Fruit fly (Drosophila melanogaster) whole organism, embryonic: ENCODE measurements around the gene CG4467.
A peak's percentile ranks its signal among the peaks of the same experiment; 100 is the strongest.

Experiments
- Adf1 ChIP-seq: fragments of 200-800 bp; sonication (Bioruptor generic); IDR thresholded peaks from 2 replicates; pipeline ENCODE4 v1.3.6; 2022; ENCODE audit warnings: missing biosample characterization, missing genetic modification characterization
- Aef1 ChIP-seq: fragments of 200-800 bp; sonication (Bioruptor generic); IDR thresholded peaks from 3 replicates; pipeline ENCODE4 v1.3.6; 2022; ENCODE audit warnings: missing biosample characterization, missing genetic modification characterization
- Awh ChIP-seq: fragments of 200-800 bp; sonication (Bioruptor generic); IDR thresholded peaks from 2 replicates; pipeline ENCODE4, ENCODE4 v1.3.6; 2022; ENCODE audit warnings: missing biosample characterization, missing genetic modification characterization
- CG1024 ChIP-seq: fragments of 200-800 bp; sonication (Bioruptor generic); IDR thresholded peaks from 2 replicates; pipeline ENCODE4 v1.3.6; 2022; ENCODE audit warnings: missing biosample characterization, missing genetic modification characterization
- CG11456 ChIP-seq: fragments of 200-800 bp; sonication (Bioruptor generic); IDR thresholded peaks from 3 replicates; pipeline ENCODE4 v1.3.6; 2022; ENCODE audit warnings: missing biosample characterization, missing genetic modification characterization
- CG11723 ChIP-seq: fragments of 200-800 bp; sonication (Bioruptor generic); optimal IDR thresholded peaks from 2 replicates; lab custom pipeline; 2017; ENCODE audit warnings: missing biosample characterization, mild to moderate bottlenecking, missing genetic modification characterization
- CG15269 ChIP-seq: fragments of 200-800 bp; sonication (Bioruptor generic); optimal IDR thresholded peaks from 2 replicates; lab custom pipeline; 2018; ENCODE audit warnings: missing biosample characterization, mild to moderate bottlenecking, missing genetic modification characterization, moderate library complexity
- CG15479 ChIP-seq: fragments of 200-800 bp; sonication (Bioruptor generic); optimal IDR thresholded peaks from 3 replicates; lab custom pipeline; 2019; ENCODE audit warnings: missing biosample characterization, mild to moderate bottlenecking, missing genetic modification characterization, moderate library complexity
- CG6272 ChIP-seq: fragments of 200-800 bp; sonication (Bioruptor generic); IDR thresholded peaks from 2 replicates; pipeline ENCODE4 v1.3.6; 2022; ENCODE audit warnings: missing biosample characterization, missing genetic modification characterization
- CG7357 ChIP-seq: fragments of 200-800 bp; sonication (Bioruptor generic); IDR thresholded peaks from 3 replicates; pipeline ENCODE4 v1.3.6; 2022; ENCODE audit warnings: missing biosample characterization, missing genetic modification characterization
- CG8089 ChIP-seq: fragments of 200-800 bp; sonication (Bioruptor generic); optimal IDR thresholded peaks from 3 replicates; lab custom pipeline; 2016; ENCODE audit warnings: missing biosample characterization, missing genetic modification characterization
- CG8944 ChIP-seq: fragments of 200-800 bp; sonication (Bioruptor generic); optimal IDR thresholded peaks from 3 replicates; lab custom pipeline; 2016; ENCODE audit warnings: missing biosample characterization, missing genetic modification characterization
- CG9215 ChIP-seq: fragments of 200-800 bp; sonication (Bioruptor generic); IDR thresholded peaks from 2 replicates; pipeline ENCODE4 v1.3.6; 2022; ENCODE audit warnings: missing biosample characterization, missing genetic modification characterization
- CG9437 ChIP-seq: fragments of 200-800 bp; sonication (Bioruptor generic); optimal IDR thresholded peaks from 2 replicates; lab custom pipeline; 2018; ENCODE audit warnings: missing biosample characterization, mild to moderate bottlenecking, missing genetic modification characterization
- CG9876 ChIP-seq: fragments of 200-800 bp; sonication (Bioruptor generic); optimal IDR thresholded peaks from 2 replicates; lab custom pipeline; 2016; ENCODE audit warnings: missing biosample characterization, missing genetic modification characterization
- CoRest ChIP-seq: fragments of 200-800 bp; sonication (Bioruptor generic); optimal IDR thresholded peaks from 3 replicates; lab custom pipeline; 2018; ENCODE audit warnings: missing biosample characterization, mild to moderate bottlenecking, missing genetic modification characterization, moderate library complexity
- D19A ChIP-seq: fragments of 200-800 bp; optimal IDR thresholded peaks from 3 replicates; lab custom pipeline; 2019; ENCODE audit warnings: missing biosample characterization, mild to moderate bottlenecking, missing genetic modification characterization, moderate library complexity
- Deaf1 ChIP-seq: fragments of 200-800 bp; optimal IDR thresholded peaks from 3 replicates; lab custom pipeline; 2019; ENCODE audit warnings: missing biosample characterization, mild to moderate bottlenecking, missing genetic modification characterization, moderate library complexity
- Ets65A ChIP-seq: fragments of 200-800 bp; sonication (Bioruptor generic); peaks from one replicate; lab custom pipeline; 2016; ENCODE audit warnings: missing biosample characterization, missing genetic modification characterization
- Hey ChIP-seq: fragments of 200-800 bp; sonication (Bioruptor generic); optimal IDR thresholded peaks from 3 replicates; lab custom pipeline; 2018; ENCODE audit warnings: missing biosample characterization, mild to moderate bottlenecking, missing genetic modification characterization
- Ptx1 ChIP-seq: fragments of 200-800 bp; sonication (Bioruptor generic); IDR thresholded peaks from 2 replicates; pipeline ENCODE4 v1.3.6; 2022; ENCODE audit warnings: missing biosample characterization, missing genetic modification characterization
- Rx ChIP-seq: fragments of 200-800 bp; sonication (Bioruptor generic); IDR thresholded peaks from 2 replicates; pipeline ENCODE4 v1.3.6; 2022; ENCODE audit warnings: missing biosample characterization, missing genetic modification characterization
- Sin3A ChIP-seq: fragments of >200 bp; optimal IDR thresholded peaks from 2 replicates; lab custom pipeline; 2018
- Sry-β ChIP-seq: fragments of 200-800 bp; sonication (Bioruptor generic); optimal IDR thresholded peaks from 2 replicates; lab custom pipeline; 2018; ENCODE audit warnings: missing biosample characterization, mild to moderate bottlenecking, missing genetic modification characterization, moderate library complexity
- Sry-δ ChIP-seq: fragments of 200-800 bp; sonication (Bioruptor generic); optimal IDR thresholded peaks from 2 replicates; lab custom pipeline; 2016; ENCODE audit warnings: missing biosample characterization, missing genetic modification characterization
- Xrp1 ChIP-seq: fragments of 200-800 bp; sonication (Bioruptor generic); IDR thresholded peaks from 2 replicates; pipeline ENCODE4 v1.3.6; 2022; ENCODE audit warnings: missing biosample characterization, missing genetic modification characterization
- al ChIP-seq: fragments of 200-800 bp; sonication (Bioruptor generic); IDR thresholded peaks from 2 replicates; pipeline ENCODE4 v1.3.6; 2022; ENCODE audit warnings: missing biosample characterization, missing genetic modification characterization
- bowl ChIP-seq: fragments of 200-800 bp; sonication (Bioruptor generic); IDR thresholded peaks from 2 replicates; pipeline ENCODE4 v1.3.6; 2022; ENCODE audit warnings: missing biosample characterization, missing genetic modification characterization
- crol ChIP-seq: fragments of 200-800 bp; sonication (Bioruptor generic); IDR thresholded peaks from 2 replicates; pipeline ENCODE4 v1.3.6; 2022; ENCODE audit warnings: missing biosample characterization, missing genetic modification characterization
- eve ChIP-seq, 2 experiments: fragments of >200 bp; optimal IDR thresholded peaks; 2 replicates each; lab custom pipeline; 2017; ENCODE audit warnings: missing biosample characterization in 2 of 2, missing genetic modification characterization in 2 of 2
- exex ChIP-seq: fragments of 200-800 bp; sonication (Bioruptor generic); optimal IDR thresholded peaks from 4 replicates; lab custom pipeline; 2018; ENCODE audit warnings: missing biosample characterization, mild to moderate bottlenecking, missing genetic modification characterization, moderate library complexity
- fd3F ChIP-seq: fragments of 200-800 bp; sonication (Bioruptor generic); optimal IDR thresholded peaks from 2 replicates; lab custom pipeline; 2018; ENCODE audit warnings: missing biosample characterization, mild to moderate bottlenecking, missing genetic modification characterization, moderate library complexity
- gcm ChIP-seq: fragments of 200-800 bp; sonication (Bioruptor generic); optimal IDR thresholded peaks from 2 replicates; lab custom pipeline; 2019; ENCODE audit warnings: missing biosample characterization, mild to moderate bottlenecking, missing genetic modification characterization, moderate library complexity
- gsb-n ChIP-seq: fragments of 200-800 bp; sonication (Bioruptor generic); optimal IDR thresholded peaks from 3 replicates; lab custom pipeline; 2018; ENCODE audit warnings: missing biosample characterization, mild to moderate bottlenecking, missing genetic modification characterization
- hb ChIP-seq: fragments of 200-800 bp; sonication (Bioruptor generic); IDR thresholded peaks from 3 replicates; pipeline ENCODE4 v1.3.6; 2022; ENCODE audit warnings: missing biosample characterization, missing genetic modification characterization; ENCODE audit not compliant: partially characterized antibody
- kah ChIP-seq: fragments of 200-800 bp; sonication (Bioruptor generic); optimal IDR thresholded peaks from 2 replicates; lab custom pipeline; 2018; ENCODE audit warnings: missing biosample characterization, mild to moderate bottlenecking, missing genetic modification characterization
- lab ChIP-seq: fragments of 200-800 bp; sonication (Bioruptor generic); optimal IDR thresholded peaks from 3 replicates; lab custom pipeline; 2017; ENCODE audit warnings: missing biosample characterization, missing genetic modification characterization, mild to moderate bottlenecking, moderate library complexity, missing genetic modification reagents
- lilli ChIP-seq: fragments of 200-800 bp; sonication (Bioruptor generic); optimal IDR thresholded peaks from 3 replicates; lab custom pipeline; 2016; ENCODE audit warnings: missing biosample characterization, missing genetic modification characterization
- prd ChIP-seq, 3 experiments: fragments of >200 bp in 2 of 3; fragments of 200-800 bp in 1 of 3; sonication (Bioruptor generic) in 1 of 3; optimal IDR thresholded peaks in 2 of 3; IDR thresholded peaks in 1 of 3; 2 replicates in 2 of 3; 3 replicates in 1 of 3; pipeline versions ENCODE4 v1.3.6 to Lab custom; 2017 to 2022; ENCODE audit warnings: missing biosample characterization in 1 of 3, missing genetic modification characterization in 1 of 3
- run ChIP-seq: fragments of 200-800 bp; sonication (Bioruptor generic); optimal IDR thresholded peaks from 3 replicates; lab custom pipeline; 2018; ENCODE audit warnings: missing biosample characterization, mild to moderate bottlenecking, missing genetic modification characterization
- so ChIP-seq: fragments of 200-800 bp; sonication (Bioruptor generic); IDR thresholded peaks from 3 replicates; pipeline ENCODE4 v1.3.6; 2022; ENCODE audit warnings: missing biosample characterization, missing genetic modification characterization
- stwl ChIP-seq: fragments of 200-800 bp; sonication (Bioruptor generic); optimal IDR thresholded peaks from 3 replicates; lab custom pipeline; 2018; ENCODE audit warnings: missing biosample characterization, mild to moderate bottlenecking, missing genetic modification characterization, moderate library complexity
- toy ChIP-seq: fragments of 200-800 bp; sonication (Bioruptor generic); IDR thresholded peaks from 2 replicates; pipeline ENCODE4 v1.3.6; 2022; ENCODE audit warnings: missing biosample characterization, missing genetic modification characterization
- twi ChIP-seq: fragments of 200-800 bp; optimal IDR thresholded peaks from 2 replicates; lab custom pipeline; 2019; ENCODE audit warnings: missing biosample characterization, mild to moderate bottlenecking, missing genetic modification characterization, moderate library complexity
- tx ChIP-seq: fragments of 200-800 bp; sonication (Bioruptor generic); optimal IDR thresholded peaks from 2 replicates; lab custom pipeline; 2016; ENCODE audit warnings: missing biosample characterization, missing genetic modification characterization

CG4467 gene

dm6 chr3R:23210243-23211215 lies 38.2 kb downstream of the CG4467 start (continued):
- TF ChIP-seq CG9437 (GFP tag; lab: Kevin White, UChicago): peak; percentile 7
- TF ChIP-seq CG9876: no peak
- peak; percentile 91 for TF ChIP-seq D19A (tag; lab: Kevin White, UChicago)
- TF ChIP-seq Awh (GFP tag; lab: Robert Waterston, UW): no peak
- TF ChIP-seq Hey (tag; lab: Kevin White, UChicago): peak; percentile 41
- TF ChIP-seq lab (GFP tag; lab: Kevin White, UChicago): peak; percentile 37
- peak; percentile 33 for TF ChIP-seq Sry-β (GFP tag; lab: Kevin White, UChicago)
- TF ChIP-seq gcm (GFP tag; lab: Kevin White, UChicago): no peak
- no peak for TF ChIP-seq eve (GFP tag; optimal IDR thresholded peaks at IDR 0.05; lab: Kevin White, UChicago)
- no peak for TF ChIP-seq prd (optimal IDR thresholded peaks at IDR 0.05; lab: Kevin White, UChicago)
- no peak for TF ChIP-seq prd (GFP tag; IDR thresholded peaks at IDR 0.05; lab: Robert Waterston, UW)
- TF ChIP-seq CG6272: no peak
- TF ChIP-seq toy (GFP tag; lab: Robert Waterston, UW): no peak
- TF ChIP-seq so: 0 out of 3 replicates have a peak, but pooled peaks have one; percentile 41
- TF ChIP-seq CG8944 (GFP tag; lab: Kevin White, UChicago): no peak
- no peak for TF ChIP-seq CG1024 (GFP tag; lab: Robert Waterston, UW)
- TF ChIP-seq hb (GFP tag; lab: Robert Waterston, UW): 0 out of 3 replicates have a peak, but pooled peaks have one; percentile 45
- no peak for TF ChIP-seq CG8089
- TF ChIP-seq CoRest: peak; percentile 9
- no peak for TF ChIP-seq tx (GFP tag; lab: Kevin White, UChicago)
- TF ChIP-seq bowl: no peak
- TF ChIP-seq Adf1 (GFP tag; lab: Robert Waterston, UW): peak; percentile 47; the same call in 1 of the 2 replicates
- no peak for TF ChIP-seq kah (GFP tag; lab: Kevin White, UChicago)
- TF ChIP-seq al (GFP tag; lab: Robert Waterston, UW): no peak
- peak; percentile 2 for TF ChIP-seq Ets65A (GFP tag; lab: Kevin White, UChicago)
- 0 out of 2 replicates have a peak, but pooled peaks have one; percentile 9 for TF ChIP-seq Xrp1 (GFP tag; lab: Robert Waterston, UW)
- TF ChIP-seq fd3F (GFP tag; lab: Kevin White, UChicago): no peak
- TF ChIP-seq Ptx1 (GFP tag; lab: Robert Waterston, UW): peak; percentile 37; the same call in 1 of the 2 replicates
- 0 out of 2 replicates have a peak, but pooled peaks have one; percentile 16 for TF ChIP-seq Rx (GFP tag; lab: Robert Waterston, UW)
- no peak for TF ChIP-seq CG11723 (GFP tag; lab: Kevin White, UChicago)
- no peak for TF ChIP-seq Sry-δ (GFP tag; lab: Kevin White, UChicago)
- 0 out of 3 replicates have a peak, but pooled peaks have one; percentile 10 for TF ChIP-seq CG11456
- TF ChIP-seq exex (tag; lab: Kevin White, UChicago): peak; percentile 75
- no peak for TF ChIP-seq Sin3A
- TF ChIP-seq Deaf1 (tag; lab: Kevin White, UChicago): peak; percentile 34
- no peak for TF ChIP-seq gsb-n
- no peak; the same call in 2 of the 3 replicates for TF ChIP-seq Aef1 (GFP tag; lab: Robert Waterston, UW)
- peak; percentile 84 for TF ChIP-seq crol (GFP tag; lab: Robert Waterston, UW)
- TF ChIP-seq CG9215 (GFP tag; lab: Robert Waterston, UW): no peak
- TF ChIP-seq run (tag; lab: Kevin White, UChicago): no peak
- TF ChIP-seq stwl (tag; lab: Kevin White, UChicago): no peak
- peak; percentile 64 for TF ChIP-seq CG15269
- no peak for TF ChIP-seq CG7357 (GFP tag; lab: Robert Waterston, UW)
- TF ChIP-seq twi (tag; lab: Kevin White, UChicago): no peak
- no peak for TF ChIP-seq CG15479
- peak; percentile 21 for TF ChIP-seq lilli (GFP tag; lab: Kevin White, UChicago)
